Worm (Caenorhabditis elegans): ENCODE data around the gene srz-83.

Gene srz-83

DNA sequence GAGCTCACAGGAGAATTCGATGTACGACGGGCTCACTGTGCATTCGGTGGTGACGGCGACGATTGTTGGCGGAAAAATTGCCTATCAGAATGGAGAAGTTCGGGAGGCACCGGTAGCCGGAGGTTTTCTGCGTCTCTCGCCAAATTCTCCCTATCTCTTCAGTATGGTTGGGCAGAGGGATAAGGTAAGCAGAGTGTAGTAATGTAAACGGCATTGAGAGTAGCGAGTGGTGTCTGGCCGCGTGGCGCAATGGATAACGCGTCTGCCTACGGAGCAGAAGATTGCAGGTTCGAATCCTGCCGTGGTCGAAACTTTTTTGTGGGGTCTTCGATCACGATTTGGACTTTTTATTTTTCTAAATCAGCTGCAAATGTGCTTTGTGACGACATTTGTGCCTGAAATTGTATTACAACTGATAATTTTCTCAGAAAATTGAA is 20.4 kb downstream of the srz-83 start (continued):
- no peak for TF ChIP-seq ahr-1 (tag; optimal IDR thresholded peaks at IDR 0.05)
- TF ChIP-seq sdc-2 (tag; optimal IDR thresholded peaks at IDR 0.05): peak; percentile 56
- peak; percentile 62 for TF ChIP-seq T23F11.4 (GFP tag; optimal IDR thresholded peaks at IDR 0.05)
- TF ChIP-seq ceh-24 (tag; optimal IDR thresholded peaks at IDR 0.05): peak; percentile 6
- peak; percentile 79 for TF ChIP-seq hlh-6 (tag; optimal IDR thresholded peaks at IDR 0.05)
- TF ChIP-seq ceh-18 (tag; optimal IDR thresholded peaks at IDR 0.05): peak; percentile 52
- TF ChIP-seq hlh-30 (tag; optimal IDR thresholded peaks at IDR 0.05; ENCODE audit: insufficient read depth): no peak
- TF ChIP-seq ceh-19 (GFP tag; optimal IDR thresholded peaks at IDR 0.05): peak; percentile 80
- TF ChIP-seq madf-2 (tag; optimal IDR thresholded peaks at IDR 0.05): peak; percentile 60
- peak; percentile 43 for TF ChIP-seq nfya-1 (tag; optimal IDR thresholded peaks at IDR 0.05)
- peak; percentile 3 for TF ChIP-seq mec-3 (tag; optimal IDR thresholded peaks at IDR 0.05; ENCODE audit: borderline replicate concordance)
- peak; percentile 65 for TF ChIP-seq eyg-1 (tag; optimal IDR thresholded peaks at IDR 0.05)
- TF ChIP-seq hlh-13 (GFP tag; optimal IDR thresholded peaks at IDR 0.05): peak; percentile 72
- peak; percentile 6 for TF ChIP-seq fkh-10 (GFP tag; optimal IDR thresholded peaks at IDR 0.05)
- no peak for TF ChIP-seq ama-1 (optimal IDR thresholded peaks at IDR 0.05)
- peak; percentile 61 for TF ChIP-seq gmeb-2 (tag; optimal IDR thresholded peaks at IDR 0.05)
- TF ChIP-seq nhr-232 (tag; optimal IDR thresholded peaks at IDR 0.05): peak; percentile 76

DNA sequence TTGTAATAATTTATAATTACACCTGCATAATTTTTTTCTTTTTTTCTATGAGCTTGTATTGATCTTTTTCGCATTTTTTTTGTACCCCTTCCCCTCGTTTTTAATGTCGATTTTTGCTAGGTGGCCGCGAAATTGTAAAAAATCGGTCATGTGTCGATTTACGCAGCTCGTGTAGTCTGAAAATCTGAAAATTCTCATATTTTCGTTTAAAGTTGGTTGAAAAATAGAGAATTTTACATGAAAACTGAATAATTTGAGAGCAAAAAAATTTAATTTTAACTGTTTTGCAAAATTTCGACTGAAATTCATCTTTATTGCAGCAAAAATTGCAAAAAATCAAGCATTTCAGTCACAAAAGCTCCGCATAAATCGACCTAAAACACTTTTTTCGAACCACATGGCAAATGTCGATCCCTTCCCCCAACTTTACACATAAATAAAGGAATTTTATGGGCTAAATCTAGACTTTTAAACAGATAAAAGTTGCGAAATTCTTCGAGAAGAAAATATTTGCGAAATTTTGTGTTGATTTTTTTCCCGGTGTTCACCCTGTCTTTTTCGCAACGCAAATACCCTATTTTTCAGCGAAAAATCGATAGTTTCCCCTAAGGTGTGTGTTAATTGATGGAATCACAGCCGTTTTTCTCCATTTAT is 22.0 kb downstream of the srz-83 start:
- TF ChIP-seq tbx-7 (tag; optimal IDR thresholded peaks at IDR 0.05): no peak
- TF ChIP-seq ceh-19 (GFP tag; optimal IDR thresholded peaks at IDR 0.05): no peak
- no peak for TF ChIP-seq hlh-30 (tag; optimal IDR thresholded peaks at IDR 0.05; ENCODE audit: insufficient read depth)
- no peak for TF ChIP-seq dve-1 (tag; optimal IDR thresholded peaks at IDR 0.05)
- TF ChIP-seq Y22D7AL.16 (tag; optimal IDR thresholded peaks at IDR 0.05): no peak
- TF ChIP-seq K09A11.1 (tag; optimal IDR thresholded peaks at IDR 0.05; ENCODE audit: insufficient read depth): no peak
- TF ChIP-seq eyg-1 (tag; optimal IDR thresholded peaks at IDR 0.05): no peak
- TF ChIP-seq fkh-10 (GFP tag; optimal IDR thresholded peaks at IDR 0.05): no peak
- no peak for TF ChIP-seq ahr-1 (tag; optimal IDR thresholded peaks at IDR 0.05)
- TF ChIP-seq unc-42 (tag; optimal IDR thresholded peaks at IDR 0.05): no peak
- TF ChIP-seq pax-1 (tag; optimal IDR thresholded peaks at IDR 0.05): no peak
- TF ChIP-seq hlh-6 (tag; optimal IDR thresholded peaks at IDR 0.05): no peak
- no peak for TF ChIP-seq syd-9 (tag; optimal IDR thresholded peaks at IDR 0.05)
- TF ChIP-seq nhr-11 (tag; optimal IDR thresholded peaks at IDR 0.05): no peak
- TF ChIP-seq ceh-31 (tag; optimal IDR thresholded peaks at IDR 0.05): no peak
- TF ChIP-seq ceh-14 (tag; optimal IDR thresholded peaks at IDR 0.05): no peak
- no peak for TF ChIP-seq ceh-2 (tag; optimal IDR thresholded peaks at IDR 0.05)
- TF ChIP-seq fax-1 (tag; optimal IDR thresholded peaks at IDR 0.05): no peak

DNA sequence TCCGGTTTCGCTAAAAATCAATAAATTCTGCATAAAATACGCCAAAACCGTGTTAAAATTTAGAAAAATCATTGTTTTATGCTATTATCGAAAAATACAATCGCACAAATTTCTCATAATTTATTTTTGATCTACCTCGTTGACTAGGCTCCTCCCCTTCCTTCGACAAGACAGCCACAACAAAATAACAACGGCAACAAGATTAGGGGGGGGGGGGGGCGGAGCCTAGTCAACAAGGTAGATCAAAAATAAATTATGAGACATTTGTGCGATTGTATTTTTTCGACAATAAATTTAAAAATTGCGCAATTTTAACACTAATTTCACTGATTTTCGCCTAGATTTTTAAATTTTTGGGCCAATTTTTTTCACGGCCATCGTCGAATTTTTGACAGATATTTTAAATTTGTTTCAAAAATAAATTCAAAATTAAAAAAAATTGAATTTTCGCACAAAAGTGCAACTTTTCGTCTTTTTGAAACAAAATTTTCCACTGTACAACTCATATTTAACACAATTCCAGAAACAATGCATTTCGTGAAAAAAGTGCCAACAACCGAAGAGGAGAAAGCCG is 22.7 kb downstream of the srz-83 start, which contains the start of gene M57.2:
M57.2 (plus strand) TSS at position 524 of the 574 bp plus-strand sequence.
- TF ChIP-seq ceh-6 (GFP tag; optimal IDR thresholded peaks at IDR 0.05): no peak
- TF ChIP-seq hlh-30 (tag; optimal IDR thresholded peaks at IDR 0.05; ENCODE audit: insufficient read depth): no peak
- no peak for TF ChIP-seq ceh-14 (tag; optimal IDR thresholded peaks at IDR 0.05)
- no peak for TF ChIP-seq tbx-7 (tag; optimal IDR thresholded peaks at IDR 0.05)
- TF ChIP-seq ama-1 (optimal IDR thresholded peaks at IDR 0.05): no peak
- no peak for TF ChIP-seq ref-2 (tag; optimal IDR thresholded peaks at IDR 0.05)
- no peak for TF ChIP-seq C08G9.2 (tag; optimal IDR thresholded peaks at IDR 0.05)
- no peak for TF ChIP-seq syd-9 (tag; optimal IDR thresholded peaks at IDR 0.05)
- no peak for TF ChIP-seq ahr-1 (tag; optimal IDR thresholded peaks at IDR 0.05)

DNA sequence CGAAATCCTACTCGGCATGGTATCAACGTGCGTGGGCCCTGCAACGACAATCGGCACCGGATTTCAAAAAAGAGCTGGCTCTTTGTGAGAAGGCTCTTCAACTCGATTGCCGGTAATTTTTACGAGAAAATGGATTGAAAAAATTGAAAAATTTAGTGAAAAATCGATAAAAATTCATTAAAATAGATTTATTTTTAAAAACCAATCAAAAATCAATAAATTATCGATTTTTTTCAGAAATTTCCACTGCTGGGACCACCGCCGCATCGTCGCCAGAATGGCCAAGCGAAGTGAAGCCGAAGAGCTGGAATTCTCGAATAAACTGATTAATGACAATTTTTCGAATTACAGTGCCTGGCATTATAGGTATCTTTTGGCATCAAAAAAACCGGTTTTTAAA is 23.6 kb downstream of the srz-83 start:
- TF ChIP-seq sox-2 (GFP tag; IDR thresholded peaks at IDR 0.05) (no peak), eyg-1 (tag; optimal IDR thresholded peaks at IDR 0.05) (no peak), ceh-48 (tag; optimal IDR thresholded peaks at IDR 0.05) (peak; percentile 6)
